Worm (Caenorhabditis elegans) whole organism, L1 larva: ENCODE results near the gene alh-5.
A peak's percentile ranks its signal among the peaks of the same experiment; 100 is the strongest.

ENCODE experiments used
- F16B12.6 ChIP-seq: fragments of 150-350 bp; optimal IDR thresholded peaks from 2 replicates; lab custom pipeline; 2014; ENCODE audit warnings: missing biosample characterization, missing genetic modification characterization
- alr-1 ChIP-seq: fragments of 200-800 bp; sonication (Bioruptor generic); optimal IDR thresholded peaks from 2 replicates; lab custom pipeline; 2018; ENCODE audit warnings: borderline replicate concordance, mild to moderate bottlenecking, missing genetic modification characterization, missing compliant biosample characterization
- ceh-88 ChIP-seq: fragments of 200-800 bp; sonication (Bioruptor generic); IDR thresholded peaks from 2 replicates; pipeline ENCODE4 v1.3.6; 2022; ENCODE audit warnings: missing genetic modification characterization, missing compliant biosample characterization
- ces-1 ChIP-seq: fragments of 150-350 bp; optimal IDR thresholded peaks from 2 replicates; lab custom pipeline; 2014; ENCODE audit warnings: missing biosample characterization, missing genetic modification reagents, missing genetic modification characterization
- dpl-1 ChIP-seq, 3 experiments: fragments of 150-350 bp in 2 of 3; sonication (generic microtip) in 1 of 3; optimal IDR thresholded peaks; 2 replicates each; lab custom pipeline; 2014 to 2017; ENCODE audit warnings: missing biosample characterization in 3 of 3, missing genetic modification characterization in 3 of 3, missing genetic modification reagents in 3 of 3
- efl-1 ChIP-seq, 4 experiments: fragments of 150-350 bp; optimal IDR thresholded peaks in 3 of 4; peaks in 1 of 4; 1 replicate in 1 of 4; 2 replicates in 3 of 4; lab custom pipeline; 2014; ENCODE audit warnings: missing biosample characterization in 2 of 4, missing genetic modification characterization in 2 of 4, missing genetic modification reagents in 2 of 4
- egl-13 ChIP-seq: sonication (generic microtip); optimal IDR thresholded peaks from 2 replicates; lab custom pipeline; 2016; ENCODE audit warnings: missing genotype, missing genetic modification reagents, missing genetic modification characterization, missing compliant biosample characterization
- elt-2 ChIP-seq: sonication (generic microtip); optimal IDR thresholded peaks from 2 replicates; lab custom pipeline; 2016; ENCODE audit warnings: missing genetic modification characterization, mild to moderate bottlenecking, inconsistent platforms, missing compliant biosample characterization, missing genetic modification reagents
- fkh-8 ChIP-seq: sonication (generic microtip); optimal IDR thresholded peaks from 2 replicates; lab custom pipeline; 2016; ENCODE audit warnings: mild to moderate bottlenecking, missing genetic modification characterization, missing compliant biosample characterization
- grh-1 ChIP-seq: fragments of 200-800 bp; sonication (Bioruptor generic); IDR thresholded peaks from 2 replicates; pipeline ENCODE4 v1.3.6; 2022; ENCODE audit warnings: missing genetic modification reagents, missing genetic modification characterization, missing compliant biosample characterization
- hlh-17 ChIP-seq: fragments of 200-800 bp; sonication (Bioruptor generic); optimal IDR thresholded peaks from 2 replicates; lab custom pipeline; 2018; ENCODE audit warnings: missing genetic modification characterization, mild to moderate bottlenecking, missing compliant biosample characterization, moderate library complexity, borderline replicate concordance
- hlh-4 ChIP-seq: sonication (generic microtip); optimal IDR thresholded peaks from 2 replicates; lab custom pipeline; 2016; ENCODE audit warnings: mild to moderate bottlenecking, missing genetic modification characterization, missing compliant biosample characterization
- hpl-2 ChIP-seq: fragments of 150-350 bp; optimal IDR thresholded peaks from 2 replicates; lab custom pipeline; 2014; ENCODE audit warnings: missing biosample characterization, missing genetic modification reagents, missing genetic modification characterization
- irx-1 ChIP-seq: sonication (generic microtip); optimal IDR thresholded peaks from 2 replicates; lab custom pipeline; 2016; ENCODE audit warnings: missing genetic modification characterization, missing compliant biosample characterization
- lin-13 ChIP-seq: fragments of 150-350 bp; optimal IDR thresholded peaks from 2 replicates; lab custom pipeline; 2014; ENCODE audit warnings: missing biosample characterization, missing genetic modification reagents, missing genetic modification characterization
- lin-15B ChIP-seq: fragments of 150-350 bp; sonication (generic microtip); optimal IDR thresholded peaks from 3 replicates; lab custom pipeline; 2014; ENCODE audit warnings: missing biosample characterization, missing genetic modification characterization
- lin-39 ChIP-seq: fragments of 150-350 bp; optimal IDR thresholded peaks from 2 replicates; lab custom pipeline; 2014; ENCODE audit warnings: missing biosample characterization, missing genetic modification reagents, missing genetic modification characterization
- lsy-2 ChIP-seq, 2 experiments: fragments of 150-350 bp; optimal IDR thresholded peaks; 2 replicates each; lab custom pipeline; 2014; ENCODE audit warnings: missing biosample characterization in 2 of 2, missing genetic modification characterization in 2 of 2
- mef-2 ChIP-seq: fragments of 150-350 bp; optimal IDR thresholded peaks from 2 replicates; lab custom pipeline; 2014; ENCODE audit warnings: missing biosample characterization, missing genetic modification characterization
- mep-1 ChIP-seq: fragments of 150-350 bp; optimal IDR thresholded peaks from 2 replicates; lab custom pipeline; 2014; ENCODE audit warnings: missing biosample characterization, missing genetic modification characterization
- nhr-12 ChIP-seq: sonication (generic microtip); optimal IDR thresholded peaks from 2 replicates; lab custom pipeline; 2017; ENCODE audit warnings: missing biosample characterization, missing genetic modification characterization
- nhr-237 ChIP-seq: fragments of 150-350 bp; optimal IDR thresholded peaks from 2 replicates; lab custom pipeline; 2014; ENCODE audit warnings: missing biosample characterization, missing genetic modification characterization
- nhr-28 ChIP-seq: fragments of 150-350 bp; optimal IDR thresholded peaks from 2 replicates; lab custom pipeline; 2014; ENCODE audit warnings: missing biosample characterization, missing genetic modification characterization
- nhr-47 ChIP-seq: sonication (generic microtip); optimal IDR thresholded peaks from 2 replicates; lab custom pipeline; 2016; ENCODE audit warnings: mild to moderate bottlenecking, missing genetic modification characterization, moderate library complexity, missing compliant biosample characterization
- nhr-71 ChIP-seq: sonication (generic microtip); optimal IDR thresholded peaks from 2 replicates; lab custom pipeline; 2016; ENCODE audit warnings: mild to moderate bottlenecking, missing genetic modification characterization, moderate library complexity, missing compliant biosample characterization
- nhr-85 ChIP-seq: sonication (generic microtip); peaks from one replicate; lab custom pipeline; 2016; ENCODE audit warnings: missing genetic modification characterization, inconsistent platforms, missing compliant biosample characterization
- pax-3 ChIP-seq: fragments of 200-800 bp; sonication (Bioruptor generic); optimal IDR thresholded peaks from 2 replicates; lab custom pipeline; 2018; ENCODE audit warnings: mild to moderate bottlenecking, missing genetic modification characterization, moderate library complexity, missing compliant biosample characterization
- pqm-1 ChIP-seq: sonication (generic microtip); optimal IDR thresholded peaks from 3 replicates; lab custom pipeline; 2017; ENCODE audit warnings: missing biosample characterization, missing genetic modification characterization
- skn-1 ChIP-seq: fragments of 150-350 bp; optimal IDR thresholded peaks from 2 replicates; lab custom pipeline; 2014; ENCODE audit warnings: missing biosample characterization, missing genetic modification characterization
- snu-23 ChIP-seq: sonication (generic microtip); optimal IDR thresholded peaks from 2 replicates; lab custom pipeline; 2016; ENCODE audit warnings: missing genetic modification characterization, missing compliant biosample characterization
- sox-4 ChIP-seq: sonication (generic microtip); optimal IDR thresholded peaks from 2 replicates; lab custom pipeline; 2016; ENCODE audit warnings: missing genetic modification characterization, missing compliant biosample characterization
- swsn-7 ChIP-seq: sonication (generic microtip); optimal IDR thresholded peaks from 2 replicates; lab custom pipeline; 2016; ENCODE audit warnings: missing genetic modification characterization, missing compliant biosample characterization
- tbx-2 ChIP-seq: sonication (generic microtip); optimal IDR thresholded peaks from 2 replicates; lab custom pipeline; 2016; ENCODE audit warnings: missing genetic modification characterization, missing compliant biosample characterization
- tlp-1 ChIP-seq: fragments of 150-350 bp; optimal IDR thresholded peaks from 2 replicates; lab custom pipeline; 2014; ENCODE audit warnings: missing biosample characterization, missing genetic modification characterization
- unc-30 ChIP-seq: sonication (generic microtip); optimal IDR thresholded peaks from 2 replicates; lab custom pipeline; 2017; ENCODE audit warnings: missing biosample characterization, missing genetic modification characterization
- unc-62 ChIP-seq: fragments of 150-350 bp; optimal IDR thresholded peaks from 2 replicates; lab custom pipeline; 2014; ENCODE audit warnings: missing biosample characterization, missing genetic modification reagents, missing genetic modification characterization
- unc-86 ChIP-seq: sonication (generic microtip); optimal IDR thresholded peaks from 2 replicates; lab custom pipeline; 2016; ENCODE audit warnings: missing genetic modification characterization, missing compliant biosample characterization
- unc-98 ChIP-seq: fragments of 200-800 bp; sonication (Bioruptor generic); IDR thresholded peaks from 2 replicates; pipeline ENCODE4 v1.3.6; 2022; ENCODE audit warnings: missing genetic modification characterization, missing compliant biosample characterization
- zip-4 ChIP-seq: fragments of 200-800 bp; sonication (Bioruptor generic); optimal IDR thresholded peaks from 2 replicates; lab custom pipeline; 2018; ENCODE audit warnings: mild to moderate bottlenecking, missing genetic modification characterization, moderate library complexity, missing compliant biosample characterization

alh-5 gene

DNA sequence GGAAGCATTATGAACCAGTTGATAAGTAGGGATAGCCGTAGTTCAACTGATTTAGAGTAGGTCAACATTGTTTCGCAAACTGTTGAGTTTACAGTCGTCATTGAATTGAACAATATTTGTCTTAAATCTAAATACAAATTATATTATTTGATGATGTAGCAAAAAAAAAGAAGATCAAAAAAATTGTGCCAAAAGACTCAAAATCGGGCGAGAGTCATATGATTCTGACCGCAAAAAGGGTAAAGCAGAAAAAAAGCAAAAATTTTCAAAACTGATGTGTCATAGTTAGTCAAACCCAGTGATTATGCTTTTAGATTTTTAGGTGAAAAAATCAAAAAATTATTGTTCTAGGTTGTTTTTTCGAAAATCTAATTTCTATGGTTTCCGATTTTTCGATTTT lies 28.4 kb upstream of the alh-5 start, which contains the start of gene srab-13:
Gene srab-13, minus strand, starts transcription at position 101 of the 400 bp plus-strand sequence.
- no peak for TF ChIP-seq egl-13
- TF ChIP-seq unc-98 (GFP tag; lab: Robert Waterston, UW) = no peak
- no peak for TF ChIP-seq nhr-12 (tag; lab: Kevin White, UChicago)
- no peak for TF ChIP-seq elt-2
- TF ChIP-seq skn-1 = no peak
- TF ChIP-seq nhr-237 (tag; lab: Kevin White, UChicago) = no peak
- no peak for TF ChIP-seq unc-86 (tag; lab: Kevin White, UChicago)
- no peak for TF ChIP-seq snu-23

DNA sequence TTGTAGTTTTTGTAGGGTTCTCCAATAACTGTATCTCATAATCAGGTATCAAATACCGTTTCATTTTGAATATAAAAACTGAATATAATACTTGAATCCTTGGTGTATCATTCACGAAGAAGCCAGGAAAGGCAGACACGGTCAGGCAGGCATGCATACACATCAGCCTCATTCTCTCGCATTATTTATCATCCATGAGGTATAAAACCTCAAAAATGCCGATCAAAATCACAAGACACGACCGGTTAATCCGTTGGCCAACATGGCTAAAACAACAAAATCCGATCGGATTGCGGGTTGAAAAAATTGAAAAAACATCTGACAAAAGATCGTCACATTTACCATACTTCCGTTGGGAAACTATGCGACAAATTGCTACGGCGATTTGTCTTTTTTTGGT lies 23.0 kb upstream of the alh-5 start, which contains the start of gene F59A7.5:
Gene F59A7.5, plus strand, starts transcription at position 301 of the 400 bp plus-strand sequence.
- no peak for TF ChIP-seq nhr-85 (tag; lab: Kevin White, UChicago)
- no peak for TF ChIP-seq dpl-1 (GFP tag; optimal IDR thresholded peaks at IDR 0.05; lab: Kevin White, UChicago)

DNA sequence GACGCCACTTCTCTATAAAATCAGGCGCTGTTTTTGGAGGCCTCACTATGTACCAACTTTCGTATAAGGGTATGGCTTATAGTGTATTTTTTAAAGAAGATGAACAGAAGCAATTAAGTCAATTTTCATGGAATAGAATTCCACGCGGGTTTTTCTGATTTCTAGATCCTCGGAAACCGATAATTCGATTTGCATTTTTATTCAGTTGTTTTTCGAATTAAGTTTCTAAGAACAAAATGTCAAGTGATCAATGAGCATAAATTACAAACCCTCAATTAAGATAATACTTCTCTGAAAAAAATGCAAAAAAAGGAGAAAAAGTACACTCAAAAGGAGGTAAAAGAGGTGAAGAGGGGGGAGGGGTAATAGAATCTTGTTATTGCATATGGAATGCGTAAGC lies 21.9 kb upstream of the alh-5 start:
- TF ChIP-seq efl-1 (optimal IDR thresholded peaks at IDR 0.05; lab: Kevin White, UChicago) = no peak
- TF ChIP-seq efl-1 (GFP tag; optimal IDR thresholded peaks at IDR 0.05 in 1 of 2; lab: Kevin White, UChicago) = no peak
- peak; percentile 59 for TF ChIP-seq fkh-8 (tag; lab: Kevin White, UChicago)
- TF ChIP-seq unc-62 (GFP tag; lab: Kevin White, UChicago) = no peak
- no peak for TF ChIP-seq irx-1
- peak; percentile 50 for TF ChIP-seq nhr-47 (tag; lab: Kevin White, UChicago)
- no peak for TF ChIP-seq ces-1 (GFP tag; lab: Kevin White, UChicago)
- no peak for TF ChIP-seq hpl-2 (GFP tag; lab: Kevin White, UChicago)
- TF ChIP-seq nhr-71 (tag; lab: Kevin White, UChicago) = peak; percentile 59

ce11 chrV:2018689-2019088 lies 19.3 kb upstream of the alh-5 start, which contains the start of gene F59A7.14:
Gene F59A7.14, plus strand, starts transcription at chrV:2018989.
- TF ChIP-seq pax-3 (no peak), ces-1 (GFP tag; lab: Kevin White, UChicago) (no peak), swsn-7 (tag; lab: Kevin White, UChicago) (no peak), mep-1 (tag; lab: Kevin White, UChicago) (no peak), hlh-4 (tag; lab: Kevin White, UChicago) (no peak), nhr-28 (tag; lab: Kevin White, UChicago) (no peak), alr-1 (tag; lab: Kevin White, UChicago) (no peak)

ce11 chrV:2016428-2016827 lies 17.0 kb upstream of the alh-5 start, which contains the start of gene F59A7.2:
Gene F59A7.2, minus strand, starts transcription at chrV:2016528.
- TF ChIP-seq hlh-17 (GFP tag; lab: Kevin White, UChicago) = no peak
- no peak for TF ChIP-seq tbx-2 (tag; lab: Kevin White, UChicago)
- TF ChIP-seq tlp-1 = no peak
- no peak for TF ChIP-seq nhr-47 (tag; lab: Kevin White, UChicago)
- TF ChIP-seq lin-13 (GFP tag; lab: Kevin White, UChicago) = no peak
- TF ChIP-seq sox-4 = no peak
- no peak for TF ChIP-seq hlh-4 (tag; lab: Kevin White, UChicago)
- no peak for TF ChIP-seq ceh-88
- no peak for TF ChIP-seq lin-39 (tag; lab: Kevin White, UChicago)
- TF ChIP-seq lsy-2 (tag; optimal IDR thresholded peaks at IDR 0.05; lab: Kevin White, UChicago) = no peak
- no peak for TF ChIP-seq mef-2 (tag; lab: Kevin White, UChicago)
- TF ChIP-seq ces-1 (GFP tag; lab: Kevin White, UChicago) = no peak
- no peak for TF ChIP-seq F16B12.6 (tag; lab: Kevin White, UChicago)
- no peak for TF ChIP-seq grh-1 (GFP tag; lab: Robert Waterston, UW)
- TF ChIP-seq unc-30 (tag; lab: Kevin White, UChicago) = no peak
- no peak for TF ChIP-seq alr-1 (tag; lab: Kevin White, UChicago)
- no peak for TF ChIP-seq pqm-1 (tag; lab: Kevin White, UChicago)
- TF ChIP-seq pax-3 = no peak
- TF ChIP-seq zip-4 (GFP tag; lab: Kevin White, UChicago) = no peak
- TF ChIP-seq lin-15B (tag; lab: Kevin White, UChicago) = no peak
- TF ChIP-seq, all 84 proteins: peak for 0
